Worm (Caenorhabditis elegans) whole organism, L3 larva: ENCODE data around the gene pacl-1.

Experiments
- ZK546.5 ChIP-seq: sonication (generic microtip); optimal IDR thresholded peaks from 2 replicates; lab custom pipeline; 2017; ENCODE audit warnings: missing biosample characterization, missing genetic modification characterization
- aly-2 ChIP-seq: fragments of 150-350 bp; optimal IDR thresholded peaks from 2 replicates; lab custom pipeline; 2014; ENCODE audit warnings: missing biosample characterization, missing genetic modification characterization
- ceh-16 ChIP-seq: sonication (generic microtip); optimal IDR thresholded peaks from 2 replicates; lab custom pipeline; 2017; ENCODE audit warnings: missing biosample characterization, missing genetic modification characterization
- ceh-28 ChIP-seq: fragments of 150-350 bp; optimal IDR thresholded peaks from 2 replicates; lab custom pipeline; 2014; ENCODE audit warnings: missing biosample characterization, missing genetic modification reagents, missing genetic modification characterization
- ceh-82 ChIP-seq: fragments of 150-350 bp; optimal IDR thresholded peaks from 2 replicates; lab custom pipeline; 2014; ENCODE audit warnings: missing biosample characterization, missing genetic modification characterization
- daf-12 ChIP-seq: fragments of 150-350 bp; optimal IDR thresholded peaks from 2 replicates; lab custom pipeline; 2014; ENCODE audit warnings: missing biosample characterization, missing genetic modification reagents, missing genetic modification characterization
- egl-27 ChIP-seq: sonication (generic microtip); optimal IDR thresholded peaks from 4 replicates; lab custom pipeline; 2017; ENCODE audit warnings: missing biosample characterization, missing genetic modification reagents, missing genetic modification characterization
- elt-1 ChIP-seq: fragments of 150-350 bp; optimal IDR thresholded peaks from 2 replicates; lab custom pipeline; 2014; ENCODE audit warnings: missing biosample characterization, missing genetic modification characterization
- elt-2 ChIP-seq: sonication (generic microtip); optimal IDR thresholded peaks from 2 replicates; lab custom pipeline; 2016; ENCODE audit warnings: missing genetic modification reagents, mild to moderate bottlenecking, missing genetic modification characterization, missing compliant biosample characterization
- elt-3 ChIP-seq, 3 experiments: fragments of 150-350 bp in 1 of 3; sonication (generic microtip) in 2 of 3; optimal IDR thresholded peaks; 2 replicates in 2 of 3; 4 replicates in 1 of 3; lab custom pipeline; 2014 to 2017; ENCODE audit warnings: missing biosample characterization in 3 of 3, missing genetic modification characterization in 3 of 3
- eor-1 ChIP-seq, 2 experiments: fragments of 150-350 bp; optimal IDR thresholded peaks; 2 replicates each; lab custom pipeline; 2014 to 2018; ENCODE audit warnings: missing biosample characterization in 2 of 2, missing genetic modification characterization in 2 of 2
- fkh-10 ChIP-seq: sonication (generic microtip); optimal IDR thresholded peaks from 2 replicates; lab custom pipeline; 2017; ENCODE audit warnings: missing biosample characterization, missing genetic modification reagents, missing genetic modification characterization
- fkh-2 ChIP-seq: fragments of 150-350 bp; optimal IDR thresholded peaks from 2 replicates; lab custom pipeline; 2014; ENCODE audit warnings: missing biosample characterization, missing genetic modification reagents, missing genetic modification characterization
- fos-1 ChIP-seq: fragments of 150-350 bp; optimal IDR thresholded peaks from 2 replicates; lab custom pipeline; 2014; ENCODE audit warnings: missing biosample characterization, missing genetic modification characterization
- jun-1 ChIP-seq: fragments of 150-350 bp; optimal IDR thresholded peaks from 2 replicates; lab custom pipeline; 2014; ENCODE audit warnings: missing biosample characterization, missing genetic modification reagents, missing genetic modification characterization
- lin-15B ChIP-seq: fragments of 150-350 bp; optimal IDR thresholded peaks from 2 replicates; lab custom pipeline; 2014; ENCODE audit warnings: missing biosample characterization, missing genetic modification characterization
- lin-39 ChIP-seq: fragments of 150-350 bp; optimal IDR thresholded peaks from 2 replicates; lab custom pipeline; 2018; ENCODE audit warnings: missing biosample characterization, missing genetic modification reagents, missing genetic modification characterization
- lsy-12 ChIP-seq: sonication (generic microtip); optimal IDR thresholded peaks from 2 replicates; lab custom pipeline; 2016; ENCODE audit warnings: mild to moderate bottlenecking, missing genetic modification characterization, missing compliant biosample characterization
- mdl-1 ChIP-seq: fragments of 150-350 bp; optimal IDR thresholded peaks from 2 replicates; lab custom pipeline; 2014; ENCODE audit warnings: missing biosample characterization, missing genetic modification characterization
- nfya-1 ChIP-seq: sonication (generic microtip); optimal IDR thresholded peaks from 2 replicates; lab custom pipeline; 2017; ENCODE audit warnings: missing genetic modification characterization, mild to moderate bottlenecking, missing compliant biosample characterization, antibody characterized with exemption, moderate library complexity; ENCODE audit not compliant: insufficient read depth
- nhr-11 ChIP-seq: fragments of 150-350 bp; optimal IDR thresholded peaks from 2 replicates; lab custom pipeline; 2014; ENCODE audit warnings: missing biosample characterization, missing genetic modification characterization
- nhr-23 ChIP-seq: fragments of 150-350 bp; optimal IDR thresholded peaks from 2 replicates; lab custom pipeline; 2014; ENCODE audit warnings: missing biosample characterization, missing genetic modification reagents, missing genetic modification characterization
- nhr-237 ChIP-seq: fragments of 150-350 bp; optimal IDR thresholded peaks from 2 replicates; lab custom pipeline; 2014; ENCODE audit warnings: missing biosample characterization, missing genetic modification characterization
- nhr-25 ChIP-seq: sonication (generic microtip); optimal IDR thresholded peaks from 2 replicates; lab custom pipeline; 2017; ENCODE audit warnings: missing biosample characterization, missing genetic modification characterization
- nhr-28 ChIP-seq: fragments of 150-350 bp; optimal IDR thresholded peaks from 2 replicates; lab custom pipeline; 2014; ENCODE audit warnings: missing biosample characterization, missing genetic modification characterization
- nhr-43 ChIP-seq: sonication (generic microtip); optimal IDR thresholded peaks from 2 replicates; lab custom pipeline; 2016; ENCODE audit warnings: mild to moderate bottlenecking, missing genetic modification characterization, missing compliant biosample characterization; ENCODE audit not compliant: poor library complexity, severe bottlenecking
- nhr-67 ChIP-seq: fragments of 150-350 bp; optimal IDR thresholded peaks from 2 replicates; lab custom pipeline; 2014; ENCODE audit warnings: missing biosample characterization, missing genetic modification characterization
- nhr-76 ChIP-seq: fragments of 150-350 bp; sonication (generic microtip); optimal IDR thresholded peaks from 5 replicates; lab custom pipeline; 2014; ENCODE audit warnings: missing biosample characterization, missing genetic modification characterization
- pha-4 ChIP-seq: fragments of 150-350 bp; optimal IDR thresholded peaks from 2 replicates; lab custom pipeline; 2014; ENCODE audit warnings: missing biosample characterization, missing genetic modification reagents, missing genetic modification characterization
- pqm-1 ChIP-seq: fragments of 150-350 bp; optimal IDR thresholded peaks from 2 replicates; lab custom pipeline; 2017; ENCODE audit warnings: missing biosample characterization, missing genetic modification characterization, inconsistent platforms
- sea-2 ChIP-seq: fragments of 150-350 bp; sonication (generic microtip); optimal IDR thresholded peaks from 4 replicates; lab custom pipeline; 2014; ENCODE audit warnings: missing biosample characterization, missing genetic modification reagents, missing genetic modification characterization
- snpc-4 ChIP-seq: fragments of 150-350 bp; optimal IDR thresholded peaks from 2 replicates; lab custom pipeline; 2014; ENCODE audit warnings: missing biosample characterization, missing genetic modification characterization
- tbx-2 ChIP-seq: sonication (generic microtip); optimal IDR thresholded peaks from 2 replicates; lab custom pipeline; 2016; ENCODE audit warnings: mild to moderate bottlenecking, missing genetic modification characterization, missing compliant biosample characterization
- unc-39 ChIP-seq: sonication (generic microtip); optimal IDR thresholded peaks from 4 replicates; lab custom pipeline; 2017; ENCODE audit warnings: missing biosample characterization, missing genetic modification characterization
- unc-62 ChIP-seq: fragments of 150-350 bp; sonication (generic microtip); optimal IDR thresholded peaks from 4 replicates; lab custom pipeline; 2014; ENCODE audit warnings: missing biosample characterization, missing genetic modification reagents, missing genetic modification characterization
- ztf-11 ChIP-seq: fragments of 150-350 bp; optimal IDR thresholded peaks from 2 replicates; lab custom pipeline; 2014; ENCODE audit warnings: missing biosample characterization, missing genetic modification characterization

pacl-1 gene

DNA sequence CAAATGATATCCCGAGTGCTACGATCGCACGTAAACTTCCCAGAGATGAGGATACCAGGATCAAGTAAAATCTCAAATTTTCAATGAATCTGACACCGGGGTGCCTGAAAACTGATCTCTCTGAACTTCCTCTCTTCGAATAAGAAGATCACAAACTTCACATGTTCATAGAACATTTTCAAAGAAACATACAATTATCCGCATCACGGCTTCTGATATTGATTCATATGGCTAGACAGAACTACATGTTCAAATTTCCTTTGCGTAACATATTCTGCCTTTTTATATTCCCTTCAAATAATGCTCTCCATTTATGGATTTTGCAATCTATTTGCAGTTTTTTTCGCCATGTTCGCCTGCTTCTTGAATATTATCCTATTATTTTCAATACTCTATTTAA lies 21.8 kb upstream of the pacl-1 start, which contains the start of gene srbc-83:
srbc-83 (plus strand) TSS at position 301 of the 400 bp plus-strand sequence.
- TF ChIP-seq nhr-237 (no peak), daf-12 (tag; lab: Kevin White, UChicago) (no peak), ceh-16 (no peak)

DNA sequence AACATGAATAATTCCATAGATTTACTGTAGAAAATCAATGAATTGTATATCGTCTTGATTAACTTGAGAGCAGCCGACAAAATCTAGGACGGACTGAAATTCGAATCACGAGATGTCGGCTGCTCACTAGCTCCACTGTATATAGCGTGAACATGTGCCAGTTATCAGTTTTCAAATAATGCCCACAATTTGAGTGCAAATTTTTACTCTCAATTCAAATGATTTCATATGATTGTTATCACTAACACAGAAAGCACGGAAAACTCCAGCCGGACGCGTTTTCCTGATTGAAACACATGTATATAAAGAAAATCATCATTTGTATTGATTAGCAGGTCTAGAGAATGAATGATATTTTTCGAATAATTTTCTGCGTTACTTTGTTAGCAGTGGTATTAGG lies 17.2 kb upstream of the pacl-1 start, which contains the start of gene oac-5:
oac-5 (plus strand) TSS at position 301 of the 400 bp plus-strand sequence.
- TF ChIP-seq eor-1 (tag; optimal IDR thresholded peaks at IDR 0.05; lab: Kevin White, UChicago), result no peak
- TF ChIP-seq elt-2 (tag; lab: Kevin White, UChicago), result peak; percentile 42
- TF ChIP-seq ceh-82 (tag; lab: Kevin White, UChicago), result no peak
- peak; percentile 12 for TF ChIP-seq pqm-1
- no peak for TF ChIP-seq unc-62
- no peak for TF ChIP-seq nhr-11 (tag; lab: Kevin White, UChicago)
- TF ChIP-seq fos-1 (tag; lab: Kevin White, UChicago), result no peak
- TF ChIP-seq, all 47 proteins: peak for 2

DNA sequence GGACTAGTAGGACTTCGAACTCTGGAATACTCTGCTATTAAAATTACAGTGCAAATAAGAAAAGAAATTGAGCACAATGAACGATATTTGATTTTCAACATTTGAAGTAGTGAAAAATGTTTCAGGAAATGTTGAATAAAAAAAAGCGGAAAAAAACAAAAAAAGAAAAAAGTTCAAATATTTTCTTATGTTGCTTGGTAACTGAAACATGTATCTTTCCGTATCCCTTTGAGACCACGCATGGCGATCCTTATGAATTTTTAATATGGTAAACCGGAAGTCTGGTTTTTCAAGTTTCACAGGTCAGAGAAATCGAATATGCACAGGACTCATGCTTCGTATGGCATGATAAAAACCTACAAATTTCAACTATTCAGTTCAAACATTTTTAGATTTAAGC lies 12.4 kb upstream of the pacl-1 start, which contains the start of gene F28G4.3:
F28G4.3 (minus strand) TSS at position 101 of the 400 bp plus-strand sequence.
- no peak for TF ChIP-seq fkh-2 (tag; lab: Kevin White, UChicago)
- no peak for TF ChIP-seq fos-1 (tag; lab: Kevin White, UChicago)
- TF ChIP-seq ZK546.5 (tag; lab: Kevin White, UChicago), result no peak
- no peak for TF ChIP-seq elt-2 (tag; lab: Kevin White, UChicago)
- TF ChIP-seq lin-39 (tag; lab: Kevin White, UChicago), result no peak
- TF ChIP-seq pha-4 (tag; lab: Kevin White, UChicago), result no peak
- TF ChIP-seq lsy-12 (tag; lab: Kevin White, UChicago), result no peak
- no peak for TF ChIP-seq nhr-67 (tag; lab: Kevin White, UChicago)
- TF ChIP-seq nhr-28 (tag; lab: Kevin White, UChicago), result no peak
- TF ChIP-seq tbx-2, result no peak
- TF ChIP-seq elt-1 (tag; lab: Kevin White, UChicago), result no peak
- no peak for TF ChIP-seq unc-39 (tag; lab: Kevin White, UChicago)
- no peak for TF ChIP-seq sea-2 (GFP tag; lab: Kevin White, UChicago)
- no peak for TF ChIP-seq pqm-1
- TF ChIP-seq snpc-4 (tag; lab: Kevin White, UChicago), result no peak
- TF ChIP-seq nhr-25 (tag; lab: Kevin White, UChicago), result no peak
- TF ChIP-seq nhr-43 (tag; lab: Kevin White, UChicago), result no peak
- TF ChIP-seq egl-27 (tag; lab: Kevin White, UChicago), result no peak

DNA sequence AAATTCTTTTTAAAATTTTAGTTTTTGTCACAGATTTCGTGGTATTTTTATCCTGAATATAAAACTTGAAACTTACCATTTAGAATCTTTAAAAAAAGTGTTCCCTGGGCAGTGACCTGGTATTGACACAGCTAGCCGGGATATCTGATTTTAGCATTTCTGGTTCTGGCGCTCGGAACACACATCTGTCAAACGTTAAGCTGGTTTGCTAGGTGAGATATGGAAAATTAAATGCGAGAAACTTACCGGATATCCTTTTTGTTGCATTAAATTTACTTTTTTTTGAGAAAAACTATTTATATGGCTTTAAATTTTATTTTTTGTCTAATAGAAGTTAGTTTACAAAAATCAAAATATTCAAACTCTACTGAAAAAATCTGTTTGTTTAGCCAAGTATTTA lies 10.5 kb upstream of the pacl-1 start, which contains the start of gene F28G4.4:
F28G4.4 (minus strand) TSS at position 101 of the 400 bp plus-strand sequence.
- no peak for TF ChIP-seq elt-1 (tag; lab: Kevin White, UChicago)
- no peak for TF ChIP-seq lin-15B (tag; lab: Kevin White, UChicago)
- no peak for TF ChIP-seq ceh-28 (tag; lab: Kevin White, UChicago)
- TF ChIP-seq nhr-23 (tag; lab: Kevin White, UChicago), result no peak
- TF ChIP-seq mdl-1 (tag; lab: Kevin White, UChicago), result no peak
- no peak for TF ChIP-seq ZK546.5 (tag; lab: Kevin White, UChicago)
- TF ChIP-seq nhr-25 (tag; lab: Kevin White, UChicago), result no peak
- TF ChIP-seq pha-4 (tag; lab: Kevin White, UChicago), result no peak
- no peak for TF ChIP-seq jun-1
- no peak for TF ChIP-seq nfya-1 (tag; lab: Kevin White, UChicago)
- TF ChIP-seq aly-2 (tag; lab: Kevin White, UChicago), result no peak
- no peak for TF ChIP-seq nhr-76 (tag; lab: Kevin White, UChicago)
- no peak for TF ChIP-seq sea-2 (GFP tag; lab: Kevin White, UChicago)
- TF ChIP-seq unc-39 (tag; lab: Kevin White, UChicago), result no peak
- no peak for TF ChIP-seq fkh-10 (GFP tag; lab: Kevin White, UChicago)
- TF ChIP-seq daf-12 (tag; lab: Kevin White, UChicago), result no peak

DNA sequence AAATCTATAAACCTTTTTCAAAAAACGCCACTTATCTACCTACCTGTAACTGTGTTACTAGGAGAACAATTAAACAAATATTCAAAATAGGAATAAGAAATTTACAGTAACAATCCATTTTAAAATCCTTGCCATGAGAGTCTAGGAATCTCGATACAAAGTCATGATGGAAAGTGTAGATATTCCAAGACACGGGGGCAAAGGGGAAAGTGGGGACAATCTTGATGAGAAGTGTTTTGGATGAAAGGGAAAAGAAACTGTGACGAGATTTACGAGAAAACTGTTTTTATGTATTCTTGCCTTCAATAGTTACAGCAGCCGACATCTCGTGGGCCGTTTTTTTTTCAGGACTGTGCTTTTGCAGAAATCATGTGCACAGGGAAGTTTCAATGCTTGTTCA lies 6.9 kb upstream of the pacl-1 start, which contains the start of gene F28G4.2:
F28G4.2 (minus strand) TSS at position 175 of the 400 bp plus-strand sequence.
- TF ChIP-seq pha-4 (tag; lab: Kevin White, UChicago) (no peak), pqm-1 (no peak), nfya-1 (tag; lab: Kevin White, UChicago) (no peak), elt-3 (tag; optimal IDR thresholded peaks at IDR 0.05; lab: Kevin White, UChicago) (no peak), elt-1 (tag; lab: Kevin White, UChicago) (no peak), nhr-67 (tag; lab: Kevin White, UChicago) (no peak), fkh-10 (GFP tag; lab: Kevin White, UChicago) (no peak), ztf-11 (no peak)
